Fruit fly (Drosophila melanogaster) whole organism, adult: Measurements from ENCODE around the gene CG9782.

Experiments
- CG11617 ChIP-seq: fragments of 200-800 bp; sonication (Bioruptor generic); optimal IDR thresholded peaks from 2 replicates; lab custom pipeline; 2017; ENCODE audit warnings: mild to moderate bottlenecking, missing biosample characterization, missing genetic modification reagents, missing genetic modification characterization
- CG12768 ChIP-seq: fragments of 200-800 bp; sonication (Bioruptor generic); optimal IDR thresholded peaks from 2 replicates; lab custom pipeline; 2017; ENCODE audit warnings: missing biosample characterization, missing genetic modification characterization, mild to moderate bottlenecking, moderate library complexity, missing genetic modification reagents
- CG14711 ChIP-seq: fragments of 200-800 bp; sonication (Bioruptor generic); optimal IDR thresholded peaks from 2 replicates; lab custom pipeline; 2018; ENCODE audit warnings: missing biosample characterization, mild to moderate bottlenecking, missing genetic modification characterization, moderate library complexity
- CG1620 ChIP-seq: fragments of 200-800 bp; sonication (Bioruptor generic); optimal IDR thresholded peaks from 2 replicates; lab custom pipeline; 2016; ENCODE audit warnings: missing biosample characterization, missing genetic modification characterization
- CG33017 ChIP-seq: fragments of 200-800 bp; sonication (Bioruptor generic); optimal IDR thresholded peaks from 2 replicates; lab custom pipeline; 2018; ENCODE audit warnings: missing biosample characterization, mild to moderate bottlenecking, missing genetic modification characterization, moderate library complexity
- CG5204 ChIP-seq: fragments of 200-800 bp; sonication (Bioruptor generic); optimal IDR thresholded peaks from 2 replicates; lab custom pipeline; 2016; ENCODE audit warnings: missing biosample characterization, missing genetic modification characterization
- CG7045 ChIP-seq: fragments of 200-800 bp; sonication (Bioruptor generic); optimal IDR thresholded peaks from 2 replicates; lab custom pipeline; 2017; ENCODE audit warnings: missing biosample characterization, mild to moderate bottlenecking, missing genetic modification characterization
- CG7101 ChIP-seq: fragments of 200-800 bp; sonication (Bioruptor generic); optimal IDR thresholded peaks from 2 replicates; lab custom pipeline; 2018; ENCODE audit warnings: missing biosample characterization, mild to moderate bottlenecking, missing genetic modification characterization, moderate library complexity
- Clk ChIP-seq: fragments of 200-800 bp; sonication (Bioruptor generic); optimal IDR thresholded peaks from 2 replicates; lab custom pipeline; 2017; ENCODE audit warnings: missing biosample characterization, missing genetic modification characterization
- Crg-1 ChIP-seq: fragments of 200-800 bp; sonication (Bioruptor generic); optimal IDR thresholded peaks from 2 replicates; lab custom pipeline; 2016; ENCODE audit warnings: missing biosample characterization, missing genetic modification characterization
- Hr96 ChIP-seq: fragments of 200-800 bp; sonication (Bioruptor generic); optimal IDR thresholded peaks from 2 replicates; lab custom pipeline; 2016; ENCODE audit warnings: missing biosample characterization, missing genetic modification characterization
- Mnt ChIP-seq: fragments of 200-800 bp; sonication (Bioruptor generic); optimal IDR thresholded peaks from 2 replicates; lab custom pipeline; 2016; ENCODE audit warnings: missing biosample characterization, mild to moderate bottlenecking, missing genetic modification characterization
- bab1 ChIP-seq: fragments of 200-800 bp; sonication (Bioruptor generic); optimal IDR thresholded peaks from 3 replicates; lab custom pipeline; 2019; ENCODE audit warnings: missing biosample characterization, mild to moderate bottlenecking, missing genetic modification characterization, moderate library complexity
- cic ChIP-seq: fragments of 200-800 bp; sonication (Bioruptor generic); optimal IDR thresholded peaks from 2 replicates; lab custom pipeline; 2017; ENCODE audit warnings: missing biosample characterization, mild to moderate bottlenecking, missing genetic modification characterization, moderate library complexity
- cnc ChIP-seq, 2 experiments: fragments of >200 bp; optimal IDR thresholded peaks; 2 replicates each; lab custom pipeline; 2017
- kay ChIP-seq: fragments of 200-800 bp; sonication (Bioruptor generic); peaks from one replicate; lab custom pipeline; 2016; ENCODE audit warnings: missing biosample characterization, missing genetic modification characterization, borderline replicate concordance
- ovo ChIP-seq: fragments of 200-800 bp; sonication (Bioruptor generic); optimal IDR thresholded peaks from 2 replicates; lab custom pipeline; 2016; ENCODE audit warnings: missing biosample characterization, missing genetic modification characterization
- pad ChIP-seq: fragments of 200-800 bp; sonication (Bioruptor generic); optimal IDR thresholded peaks from 3 replicates; lab custom pipeline; 2017; ENCODE audit warnings: missing biosample characterization, missing genetic modification characterization, mild to moderate bottlenecking, moderate library complexity, missing genetic modification reagents
- tj ChIP-seq: fragments of 200-800 bp; sonication (Bioruptor generic); optimal IDR thresholded peaks from 3 replicates; lab custom pipeline; 2017; ENCODE audit warnings: missing biosample characterization, mild to moderate bottlenecking, missing genetic modification characterization, moderate library complexity
- toe ChIP-seq: fragments of 200-800 bp; sonication (Bioruptor generic); optimal IDR thresholded peaks from 2 replicates; lab custom pipeline; 2016; ENCODE audit warnings: missing biosample characterization, missing genetic modification characterization

Gene CG9782

DNA sequence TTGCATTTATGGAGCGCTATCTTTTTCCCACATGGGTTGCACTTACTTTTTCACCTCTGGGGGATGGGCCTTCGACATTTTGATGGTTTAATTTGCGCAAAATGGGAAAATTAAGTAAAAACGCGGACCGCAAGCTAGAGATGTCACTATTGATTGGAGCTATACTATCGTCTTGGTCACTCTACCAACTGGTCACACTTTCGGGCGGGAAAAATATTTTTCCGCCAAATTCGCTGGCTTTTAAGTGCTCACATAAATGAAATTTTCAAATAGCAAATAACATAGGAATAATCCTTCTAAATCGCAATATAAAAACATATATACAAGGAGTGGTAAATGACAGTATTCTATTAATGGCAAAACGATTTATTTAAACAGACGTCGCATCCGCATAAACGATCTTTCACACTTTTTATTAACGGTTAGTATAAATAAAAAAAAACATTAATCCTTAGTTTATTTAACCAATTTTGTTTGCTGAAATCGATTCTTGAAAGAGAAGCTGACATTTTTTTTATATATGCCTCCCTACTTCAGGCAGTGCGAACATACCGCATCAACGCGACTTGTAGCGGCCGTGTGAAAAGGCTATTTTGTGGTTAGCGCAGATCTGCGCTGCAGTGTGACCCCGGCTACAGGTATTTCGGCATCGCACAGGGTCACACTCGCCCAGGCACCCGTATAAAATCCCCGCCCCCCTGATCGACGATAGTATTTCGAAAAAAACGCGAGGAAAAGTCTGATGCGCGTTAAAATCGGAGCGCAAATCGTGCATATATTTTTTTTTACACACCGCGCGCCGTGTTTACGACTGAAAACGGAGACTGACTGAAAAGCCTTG, 19.1 kb upstream of the CG9782 start, which contains the start of the genes SNRPG and mthl1:
Gene SNRPG (minus strand): TSS at position 160 of the 841 bp plus-strand sequence.
Gene mthl1 (plus strand): TSS at position 709 of the 841 bp plus-strand sequence.
- TF ChIP-seq CG12768: peak; percentile 73
- peak; percentile 36 for TF ChIP-seq ovo (GFP tag; lab: Kevin White, UChicago)
- no peak for TF ChIP-seq tj (GFP tag; lab: Kevin White, UChicago)
- no peak for TF ChIP-seq kay (GFP tag; lab: Kevin White, UChicago)
- no peak for TF ChIP-seq CG33017 (tag; lab: Kevin White, UChicago)
- peak; percentile 40 for TF ChIP-seq Crg-1 (GFP tag; lab: Kevin White, UChicago)
- TF ChIP-seq CG7101 (tag; lab: Kevin White, UChicago): peak; percentile 73
- TF ChIP-seq cic (GFP tag; lab: Kevin White, UChicago): no peak
- no peak for TF ChIP-seq Hr96 (GFP tag; lab: Kevin White, UChicago)
- TF ChIP-seq CG11617 (GFP tag; lab: Kevin White, UChicago): peak; percentile 63
- peak; percentile 58 for TF ChIP-seq bab1 (GFP tag; lab: Kevin White, UChicago)
- peak; percentile 71 for TF ChIP-seq Mnt (GFP tag; lab: Kevin White, UChicago)
- TF ChIP-seq Clk: peak; percentile 52
- peak; percentile 63 for TF ChIP-seq CG14711
- TF ChIP-seq CG1620 (GFP tag; lab: Kevin White, UChicago): peak; percentile 77
- peak; percentile 54 for TF ChIP-seq CG7045 (GFP tag; lab: Kevin White, UChicago)
- TF ChIP-seq CG5204 (GFP tag; lab: Kevin White, UChicago): peak; percentile 81
- peak; percentile 64 for TF ChIP-seq pad
- no peak for TF ChIP-seq cnc (optimal IDR thresholded peaks at IDR 0.05; lab: Kevin White, UChicago)
- TF ChIP-seq toe (GFP tag; lab: Kevin White, UChicago): peak; percentile 63

DNA sequence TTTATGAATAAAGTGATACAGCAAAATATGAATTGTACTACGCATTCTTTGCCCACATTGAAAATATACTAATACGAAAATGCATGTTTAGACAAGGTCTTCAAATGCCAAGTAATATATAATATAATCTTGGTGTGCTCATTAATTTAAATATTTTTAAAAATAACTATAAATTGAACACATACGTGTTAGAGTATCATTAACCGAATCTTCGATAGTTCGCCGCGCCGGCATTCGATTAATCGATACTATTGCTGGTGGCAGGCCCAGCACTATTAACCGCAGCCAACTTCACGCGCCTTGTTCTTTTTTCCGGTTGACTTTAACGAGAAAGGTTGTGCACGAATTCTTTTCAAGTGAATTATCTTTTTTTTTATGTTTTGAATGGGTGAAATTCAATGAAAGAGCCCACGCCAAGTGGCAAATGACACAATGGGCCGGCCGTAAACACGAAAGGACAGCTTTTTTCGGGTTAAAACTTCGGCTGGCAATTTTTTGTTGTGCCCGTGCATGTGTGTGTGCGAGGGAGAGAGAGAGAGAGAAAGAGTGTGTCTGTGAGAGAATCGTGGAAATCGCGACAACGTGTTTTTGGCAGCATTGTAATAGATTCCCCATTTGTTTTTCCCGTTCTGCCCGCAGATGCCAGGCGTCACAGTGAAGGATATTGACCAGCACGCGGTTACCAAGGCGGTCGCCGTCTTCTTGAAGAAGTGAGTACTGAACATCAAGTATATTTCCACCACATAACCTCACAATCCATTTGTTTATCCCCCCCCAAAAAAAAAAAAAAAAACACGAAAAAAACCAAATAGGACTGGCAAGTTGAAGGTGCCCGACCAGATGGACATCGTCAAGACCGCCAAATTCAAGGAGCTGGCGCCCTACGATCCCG, 16.5 kb upstream of the CG9782 start, which contains the start of gene RpS19a:
Gene RpS19a (plus strand): TSS at position 301 of the 892 bp plus-strand sequence.
- peak; percentile 90 for TF ChIP-seq CG1620 (GFP tag; lab: Kevin White, UChicago)
- TF ChIP-seq CG7101 (tag; lab: Kevin White, UChicago): peak; percentile 94
- TF ChIP-seq CG11617 (GFP tag; lab: Kevin White, UChicago): peak; percentile 94
- peak; percentile 58 for TF ChIP-seq CG7045 (GFP tag; lab: Kevin White, UChicago)
- peak; percentile 59 for TF ChIP-seq CG33017 (tag; lab: Kevin White, UChicago)
- TF ChIP-seq tj (GFP tag; lab: Kevin White, UChicago): peak; percentile 67
- TF ChIP-seq cnc (optimal IDR thresholded peaks at IDR 0.05; lab: Kevin White, UChicago): no peak
- peak; percentile 77 for TF ChIP-seq CG12768
- peak; percentile 88 for TF ChIP-seq ovo (GFP tag; lab: Kevin White, UChicago)
- peak; percentile 9 for TF ChIP-seq Clk
- TF ChIP-seq Hr96 (GFP tag; lab: Kevin White, UChicago): peak; percentile 89
- TF ChIP-seq toe (GFP tag; lab: Kevin White, UChicago): peak; percentile 54
- peak; percentile 65 for TF ChIP-seq CG5204 (GFP tag; lab: Kevin White, UChicago)
- TF ChIP-seq kay (GFP tag; lab: Kevin White, UChicago): no peak
- peak; percentile 92 for TF ChIP-seq bab1 (GFP tag; lab: Kevin White, UChicago)
- peak; percentile 88 for TF ChIP-seq Crg-1 (GFP tag; lab: Kevin White, UChicago)
- peak; percentile 82 for TF ChIP-seq pad
- TF ChIP-seq CG14711: peak; percentile 70
- peak; percentile 93 for TF ChIP-seq Mnt (GFP tag; lab: Kevin White, UChicago)
- no peak for TF ChIP-seq cic (GFP tag; lab: Kevin White, UChicago)

DNA sequence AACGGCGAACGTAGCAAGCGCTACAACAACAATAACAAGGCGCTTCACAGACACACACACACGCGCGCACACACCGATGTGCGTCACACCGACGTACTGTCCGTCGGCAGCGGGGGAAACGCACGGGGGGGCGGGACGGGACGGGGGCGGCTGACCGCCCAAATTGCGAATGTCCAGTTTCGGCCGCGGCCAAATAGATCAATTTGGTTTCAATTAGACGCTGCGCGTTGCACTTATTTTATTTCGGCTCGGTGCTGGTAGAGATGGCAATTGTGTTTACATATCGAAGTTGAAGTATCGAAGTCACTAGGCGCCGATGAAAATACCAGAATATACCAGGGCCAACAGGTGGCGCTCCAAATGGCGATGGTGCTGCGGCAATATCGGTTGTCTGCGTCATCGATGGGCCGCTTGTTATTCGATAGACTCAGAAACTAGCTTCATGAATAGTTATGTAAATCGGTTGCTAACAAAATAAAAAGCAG, 15.8 kb upstream of the CG9782 start, which contains the start of gene Rok:
Gene Rok (minus strand): TSS at position 309 of the 485 bp plus-strand sequence.
- peak; percentile 41 for TF ChIP-seq tj (GFP tag; lab: Kevin White, UChicago)
- no peak for TF ChIP-seq toe (GFP tag; lab: Kevin White, UChicago)
- peak; percentile 30 for TF ChIP-seq cic (GFP tag; lab: Kevin White, UChicago)

DNA sequence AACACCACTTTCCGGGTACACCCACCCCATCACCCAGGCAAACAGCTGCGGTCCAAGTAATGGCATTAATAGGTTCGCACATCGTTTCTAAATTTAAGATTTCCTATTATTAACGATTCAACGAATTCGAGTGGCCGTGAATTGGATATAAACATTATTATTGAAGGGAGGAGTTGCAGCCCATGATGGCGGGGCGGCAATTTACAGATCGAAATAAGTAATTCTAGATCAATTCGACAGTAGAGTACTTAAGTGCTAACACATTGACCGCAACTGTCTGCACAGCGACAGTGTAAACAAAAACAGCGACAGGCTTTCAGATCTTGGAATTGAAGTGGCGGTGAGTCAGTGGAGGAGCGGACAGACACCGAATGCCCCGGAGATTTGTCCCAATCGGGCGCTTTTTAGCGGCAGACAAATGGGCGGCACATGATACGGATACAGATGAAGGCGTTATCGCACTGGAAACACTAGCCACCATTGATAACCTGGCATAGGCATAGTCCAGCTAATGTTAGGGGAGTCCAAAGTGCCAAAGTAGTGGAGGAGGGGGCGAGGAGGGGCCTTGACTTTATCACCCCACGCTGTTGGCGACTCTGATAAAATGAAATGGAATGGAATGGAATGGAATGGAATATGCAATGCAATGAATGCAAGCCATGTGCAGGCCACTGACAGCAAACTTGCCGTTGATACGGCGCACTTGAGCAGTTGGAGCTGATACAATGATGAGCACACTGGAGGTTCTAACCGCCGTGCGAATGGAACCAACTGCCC, 12.0 kb upstream of the CG9782 start:
- TF ChIP-seq CG14711: no peak
- no peak for TF ChIP-seq CG7101 (tag; lab: Kevin White, UChicago)
- no peak for TF ChIP-seq Crg-1 (GFP tag; lab: Kevin White, UChicago)
- TF ChIP-seq cic (GFP tag; lab: Kevin White, UChicago): peak; percentile 78
- peak; percentile 96 for TF ChIP-seq CG12768
- TF ChIP-seq toe (GFP tag; lab: Kevin White, UChicago): peak; percentile 8
- peak; percentile 29 for TF ChIP-seq Hr96 (GFP tag; lab: Kevin White, UChicago)
- no peak for TF ChIP-seq ovo (GFP tag; lab: Kevin White, UChicago)
- TF ChIP-seq CG11617 (GFP tag; lab: Kevin White, UChicago): peak; percentile 11
- peak; percentile 39 for TF ChIP-seq tj (GFP tag; lab: Kevin White, UChicago)
- TF ChIP-seq CG5204 (GFP tag; lab: Kevin White, UChicago): peak; percentile 22
- no peak for TF ChIP-seq Clk
- TF ChIP-seq bab1 (GFP tag; lab: Kevin White, UChicago): no peak
- peak; percentile 1 for TF ChIP-seq CG33017 (tag; lab: Kevin White, UChicago)
- TF ChIP-seq CG1620 (GFP tag; lab: Kevin White, UChicago): no peak
- peak; percentile 6 for TF ChIP-seq CG7045 (GFP tag; lab: Kevin White, UChicago)
- peak; percentile 10 for TF ChIP-seq pad
- no peak for TF ChIP-seq kay (GFP tag; lab: Kevin White, UChicago)
- no peak for TF ChIP-seq cnc (optimal IDR thresholded peaks at IDR 0.05; lab: Kevin White, UChicago)
- peak; percentile 97 for TF ChIP-seq Mnt (GFP tag; lab: Kevin White, UChicago)
